Fruit fly (Drosophila melanogaster) whole organism, embryonic: ENCODE results near the gene CG5071.
A peak's percentile ranks its signal among the peaks of the same experiment; 100 is the strongest.

Experiments used
- Aef1 ChIP-seq: fragments of 200-800 bp; sonication (Bioruptor generic); IDR thresholded peaks from 3 replicates; pipeline ENCODE4 v1.3.6; 2022; ENCODE audit warnings: missing biosample characterization, missing genetic modification characterization
- C15 ChIP-seq: fragments of 200-800 bp; sonication (Bioruptor generic); IDR thresholded peaks from 3 replicates; pipeline ENCODE4 v1.3.6; 2022; ENCODE audit warnings: missing biosample characterization, missing genetic modification characterization
- CG10654 ChIP-seq: fragments of 200-800 bp; sonication (Bioruptor generic); optimal IDR thresholded peaks from 2 replicates; lab custom pipeline; 2016; ENCODE audit warnings: missing biosample characterization, missing genetic modification characterization
- CG12744 ChIP-seq: fragments of 200-800 bp; sonication (Bioruptor generic); optimal IDR thresholded peaks from 2 replicates; lab custom pipeline; 2016; ENCODE audit warnings: missing biosample characterization, missing genetic modification characterization
- CG14710 ChIP-seq: fragments of 200-800 bp; sonication (Bioruptor generic); optimal IDR thresholded peaks from 3 replicates; lab custom pipeline; 2019; ENCODE audit warnings: missing biosample characterization, mild to moderate bottlenecking, missing genetic modification characterization, moderate library complexity
- CG17359 ChIP-seq: fragments of 200-800 bp; sonication (Bioruptor generic); optimal IDR thresholded peaks from 3 replicates; lab custom pipeline; 2018; ENCODE audit warnings: missing biosample characterization, mild to moderate bottlenecking, missing genetic modification characterization, moderate library complexity
- CG2129 ChIP-seq: fragments of 200-800 bp; sonication (Bioruptor generic); IDR thresholded peaks from 2 replicates; pipeline ENCODE4 v1.3.6; 2022; ENCODE audit warnings: missing biosample characterization, missing genetic modification characterization; ENCODE audit not compliant: partially characterized antibody
- CG2202 ChIP-seq: fragments of 200-800 bp; sonication (Bioruptor generic); optimal IDR thresholded peaks from 2 replicates; lab custom pipeline; 2018; ENCODE audit warnings: missing biosample characterization, mild to moderate bottlenecking, missing genetic modification characterization
- CG30020 ChIP-seq: fragments of 200-800 bp; optimal IDR thresholded peaks from 2 replicates; lab custom pipeline; 2019; ENCODE audit warnings: missing biosample characterization, mild to moderate bottlenecking, missing genetic modification characterization, moderate library complexity
- CG32767 ChIP-seq: fragments of 200-800 bp; sonication (Bioruptor generic); IDR thresholded peaks from 2 replicates; pipeline ENCODE4 v1.3.6; 2022; ENCODE audit warnings: missing biosample characterization, missing genetic modification characterization
- CG4328 ChIP-seq: fragments of 200-800 bp; sonication (Bioruptor generic); optimal IDR thresholded peaks from 3 replicates; lab custom pipeline; 2017; ENCODE audit warnings: missing biosample characterization, missing genetic modification reagents, missing genetic modification characterization
- CG4617 ChIP-seq: fragments of 200-800 bp; sonication (Bioruptor generic); optimal IDR thresholded peaks from 3 replicates; lab custom pipeline; 2016; ENCODE audit warnings: missing biosample characterization, missing genetic modification characterization, borderline replicate concordance
- CG4820 ChIP-seq: fragments of 200-800 bp; sonication (Bioruptor generic); optimal IDR thresholded peaks from 3 replicates; lab custom pipeline; 2016; ENCODE audit warnings: missing biosample characterization, missing genetic modification characterization
- CG6175 ChIP-seq: fragments of 200-800 bp; sonication (Bioruptor generic); IDR thresholded peaks from 3 replicates; pipeline ENCODE4 v1.3.6; 2022; ENCODE audit warnings: missing biosample characterization, missing genetic modification characterization
- CG7556 ChIP-seq: fragments of 200-800 bp; sonication (Bioruptor generic); optimal IDR thresholded peaks from 2 replicates; lab custom pipeline; 2017; ENCODE audit warnings: missing biosample characterization, mild to moderate bottlenecking, missing genetic modification characterization
- CG8089 ChIP-seq: fragments of 200-800 bp; sonication (Bioruptor generic); optimal IDR thresholded peaks from 3 replicates; lab custom pipeline; 2016; ENCODE audit warnings: missing biosample characterization, missing genetic modification characterization
- CG8290 ChIP-seq, 3 experiments: fragments of 200-800 bp; sonication (Bioruptor generic); optimal IDR thresholded peaks; 2 replicates each; lab custom pipeline; 2016 to 2019; ENCODE audit warnings: missing biosample characterization in 3 of 3, missing genetic modification characterization in 3 of 3, mild to moderate bottlenecking in 2 of 3, moderate library complexity in 1 of 3
- CG9727 ChIP-seq: fragments of 200-800 bp; sonication (Bioruptor generic); optimal IDR thresholded peaks from 3 replicates; lab custom pipeline; 2017; ENCODE audit warnings: missing biosample characterization, mild to moderate bottlenecking, missing genetic modification characterization
- CHES-1-like ChIP-seq: fragments of 200-800 bp; sonication (Bioruptor generic); optimal IDR thresholded peaks from 2 replicates; lab custom pipeline; 2016; ENCODE audit warnings: missing biosample characterization, missing genetic modification characterization
- Chrac-16 ChIP-seq: fragments of 200-800 bp; sonication (Bioruptor generic); optimal IDR thresholded peaks from 3 replicates; lab custom pipeline; 2016; ENCODE audit warnings: missing biosample characterization, missing genetic modification characterization
- GATAe ChIP-seq: fragments of 200-800 bp; sonication (Bioruptor generic); conservative IDR thresholded peaks from 2 replicates; pipeline ENCODE4 v1.3.6; 2022; ENCODE audit warnings: missing biosample characterization, missing genetic modification characterization
- Gug ChIP-seq: fragments of 200-800 bp; sonication (Bioruptor generic); IDR thresholded peaks from 4 replicates; pipeline ENCODE4 v1.3.6; 2022; ENCODE audit warnings: missing biosample characterization, missing genetic modification characterization
- HLHmδ ChIP-seq: fragments of 200-800 bp; sonication (Bioruptor generic); optimal IDR thresholded peaks from 2 replicates; lab custom pipeline; 2018; ENCODE audit warnings: missing biosample characterization, mild to moderate bottlenecking, missing genetic modification characterization, moderate library complexity
- MESR4 ChIP-seq: fragments of 200-800 bp; sonication (Bioruptor generic); optimal IDR thresholded peaks from 2 replicates; lab custom pipeline; 2018; ENCODE audit warnings: missing biosample characterization, mild to moderate bottlenecking, missing genetic modification characterization, moderate library complexity
- NFAT ChIP-seq: fragments of 200-800 bp; sonication (Bioruptor generic); IDR thresholded peaks from 2 replicates; pipeline ENCODE4 v1.3.6; 2022; ENCODE audit warnings: missing biosample characterization, missing genetic modification characterization
- Oaz ChIP-seq: fragments of 200-800 bp; sonication (Bioruptor generic); IDR thresholded peaks from 2 replicates; pipeline ENCODE4 v1.3.6; 2022; ENCODE audit warnings: missing biosample characterization, missing genetic modification characterization
- Ptx1 ChIP-seq: fragments of 200-800 bp; sonication (Bioruptor generic); IDR thresholded peaks from 2 replicates; pipeline ENCODE4 v1.3.6; 2022; ENCODE audit warnings: missing biosample characterization, missing genetic modification characterization
- Sox100B ChIP-seq: fragments of 200-800 bp; sonication (Bioruptor generic); optimal IDR thresholded peaks from 3 replicates; lab custom pipeline; 2018; ENCODE audit warnings: missing biosample characterization, mild to moderate bottlenecking, missing genetic modification characterization
- az2 ChIP-seq: fragments of 200-800 bp; sonication (Bioruptor generic); optimal IDR thresholded peaks from 3 replicates; lab custom pipeline; 2016; ENCODE audit warnings: missing biosample characterization, missing genetic modification characterization
- br ChIP-seq: fragments of >200 bp; optimal IDR thresholded peaks from 2 replicates; lab custom pipeline; 2017
- caup ChIP-seq: fragments of 200-800 bp; sonication (Bioruptor generic); optimal IDR thresholded peaks from 3 replicates; lab custom pipeline; 2017; ENCODE audit warnings: missing biosample characterization, mild to moderate bottlenecking, missing genetic modification characterization, moderate library complexity; ENCODE audit not compliant: severe bottlenecking
- disco-r ChIP-seq: fragments of 200-800 bp; sonication (Bioruptor generic); optimal IDR thresholded peaks from 2 replicates; lab custom pipeline; 2016; ENCODE audit warnings: missing biosample characterization, missing genetic modification characterization
- esg ChIP-seq: fragments of 200-800 bp; sonication (Bioruptor generic); conservative IDR thresholded peaks from 2 replicates; pipeline ENCODE4 v1.3.6; 2022; ENCODE audit warnings: missing biosample characterization, missing genetic modification characterization
- eve ChIP-seq, 2 experiments: fragments of >200 bp; optimal IDR thresholded peaks; 2 replicates each; lab custom pipeline; 2017; ENCODE audit warnings: missing biosample characterization in 2 of 2, missing genetic modification characterization in 2 of 2
- gce ChIP-seq: fragments of 200-800 bp; sonication (Bioruptor generic); IDR thresholded peaks from 3 replicates; pipeline ENCODE4 v1.3.6; 2022; ENCODE audit warnings: missing biosample characterization, missing genetic modification characterization
- grau ChIP-seq: fragments of 200-800 bp; optimal IDR thresholded peaks from 3 replicates; lab custom pipeline; 2019; ENCODE audit warnings: missing biosample characterization, mild to moderate bottlenecking, missing genetic modification characterization, moderate library complexity
- ind ChIP-seq: fragments of 200-800 bp; sonication (Bioruptor generic); optimal IDR thresholded peaks from 3 replicates; lab custom pipeline; 2016; ENCODE audit warnings: missing biosample characterization, missing genetic modification characterization
- knrl ChIP-seq: fragments of 200-800 bp; sonication (Bioruptor generic); IDR thresholded peaks from 3 replicates; pipeline ENCODE4 v1.3.6; 2022; ENCODE audit warnings: missing biosample characterization, missing genetic modification characterization; ENCODE audit not compliant: partially characterized antibody
- mirr ChIP-seq: fragments of 200-800 bp; sonication (Bioruptor generic); optimal IDR thresholded peaks from 3 replicates; lab custom pipeline; 2018; ENCODE audit warnings: missing biosample characterization, mild to moderate bottlenecking, missing genetic modification characterization
- nom ChIP-seq: fragments of 200-800 bp; sonication (Bioruptor generic); optimal IDR thresholded peaks from 2 replicates; lab custom pipeline; 2017; ENCODE audit warnings: missing biosample characterization, missing genetic modification characterization, mild to moderate bottlenecking, moderate library complexity, missing genetic modification reagents
- pb ChIP-seq: fragments of 200-800 bp; sonication (Bioruptor generic); optimal IDR thresholded peaks from 3 replicates; lab custom pipeline; 2016; ENCODE audit warnings: missing biosample characterization, missing genetic modification characterization
- phol ChIP-seq: fragments of 200-800 bp; sonication (Bioruptor generic); optimal IDR thresholded peaks from 3 replicates; lab custom pipeline; 2018; ENCODE audit warnings: missing biosample characterization, mild to moderate bottlenecking, missing genetic modification characterization, moderate library complexity
- ranshi ChIP-seq: fragments of 200-800 bp; sonication (Bioruptor generic); IDR thresholded peaks from 2 replicates; pipeline ENCODE4 v1.3.6; 2022; ENCODE audit warnings: missing biosample characterization, missing genetic modification characterization
- shn ChIP-seq: fragments of 200-800 bp; sonication (Bioruptor generic); optimal IDR thresholded peaks from 3 replicates; lab custom pipeline; 2016; ENCODE audit warnings: missing biosample characterization, missing genetic modification characterization
- trh ChIP-seq: fragments of 200-800 bp; sonication (Bioruptor generic); optimal IDR thresholded peaks from 2 replicates; lab custom pipeline; 2016; ENCODE audit warnings: missing biosample characterization, missing genetic modification characterization
- vnd ChIP-seq: fragments of 200-800 bp; sonication (Bioruptor generic); IDR thresholded peaks from 3 replicates; pipeline ENCODE4 v1.3.6; 2022; ENCODE audit warnings: missing biosample characterization, missing genetic modification characterization; ENCODE audit not compliant: partially characterized antibody
- wek ChIP-seq: fragments of 200-800 bp; sonication (Bioruptor generic); optimal IDR thresholded peaks from 3 replicates; lab custom pipeline; 2018; ENCODE audit warnings: missing biosample characterization, mild to moderate bottlenecking, missing genetic modification characterization, moderate library complexity
- zfh2 ChIP-seq: fragments of 200-800 bp; sonication (Bioruptor generic); optimal IDR thresholded peaks from 2 replicates; lab custom pipeline; 2016; ENCODE audit warnings: missing biosample characterization, missing genetic modification characterization

CG5071 gene

DNA sequence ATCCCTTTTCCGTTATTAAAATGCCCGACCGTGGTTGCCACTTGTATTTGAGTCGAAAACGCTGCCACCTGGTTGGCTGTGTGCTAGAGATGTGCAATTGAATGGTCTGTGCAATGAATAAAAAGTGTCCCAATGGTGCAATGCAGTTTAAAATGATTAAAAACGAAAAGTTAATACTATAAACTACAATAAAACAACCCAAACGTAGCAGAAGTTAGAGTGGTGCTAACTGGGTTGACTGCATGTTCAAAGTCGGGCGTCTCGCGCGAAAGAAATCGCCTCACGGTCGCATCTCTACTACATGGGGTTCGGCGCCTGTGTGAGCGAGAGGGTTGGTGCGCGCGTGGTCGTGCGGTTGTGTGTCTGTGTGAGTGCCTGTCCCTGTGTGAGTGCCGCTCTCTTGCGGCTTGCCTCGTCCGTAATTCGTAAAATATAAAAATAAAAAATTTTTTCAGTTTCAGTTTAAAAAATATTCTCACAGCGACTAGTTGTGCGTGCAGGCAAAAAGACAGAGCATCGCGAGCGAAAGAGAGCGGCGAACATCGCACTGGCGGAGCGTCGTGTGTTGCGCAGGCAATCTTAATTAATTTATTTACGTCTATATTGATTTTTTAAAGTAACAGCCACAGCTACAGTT lies 28.8 kb downstream of the CG5071 start (continued):
- TF ChIP-seq CG14710 (tag; lab: Kevin White, UChicago), result peak; percentile 96
- TF ChIP-seq CG10654, result peak; percentile 92
- peak; percentile 81 for TF ChIP-seq NFAT

DNA sequence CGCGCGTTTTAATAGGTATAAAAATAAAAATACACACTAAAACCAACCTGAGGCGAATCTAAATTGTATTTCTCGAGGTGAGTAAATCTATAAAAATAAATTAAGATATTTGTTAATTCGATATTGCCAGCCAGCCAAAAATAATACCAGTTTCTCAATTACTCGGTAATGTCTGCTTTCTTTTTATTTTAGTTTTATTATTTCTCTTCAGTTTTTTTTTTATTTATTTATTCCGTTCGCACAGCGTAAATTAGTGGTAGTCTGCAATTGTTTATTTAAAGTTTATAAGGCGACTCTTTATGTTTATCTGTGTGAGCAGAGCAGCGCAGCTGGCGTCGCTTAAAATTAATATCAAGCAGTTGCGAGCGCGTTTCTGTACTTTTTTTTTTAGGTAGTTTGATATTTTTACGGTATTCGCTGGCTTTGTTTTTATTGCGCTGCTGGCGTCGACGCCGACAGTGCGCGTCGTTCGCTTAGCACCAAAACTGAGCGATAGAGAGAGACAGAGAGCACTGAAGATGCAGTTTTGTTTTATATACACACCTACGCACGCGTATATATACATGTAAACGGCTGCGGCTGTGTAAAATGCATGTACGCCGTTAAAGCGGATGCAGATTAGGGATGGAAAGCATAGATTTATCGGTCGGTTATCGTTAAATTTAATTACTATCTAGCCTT lies 29.5 kb downstream of the CG5071 start:
- TF ChIP-seq Aef1, result no peak
- TF ChIP-seq CG8089 (GFP tag; lab: Kevin White, UChicago), result no peak
- TF ChIP-seq GATAe, result no peak
- no peak for TF ChIP-seq Chrac-16 (GFP tag; lab: Kevin White, UChicago)
- peak; percentile 24 for TF ChIP-seq shn (GFP tag; lab: Kevin White, UChicago)
- no peak for TF ChIP-seq CG12744 (GFP tag; lab: Kevin White, UChicago)
- TF ChIP-seq ind (GFP tag; lab: Kevin White, UChicago), result no peak
- peak; percentile 23 for TF ChIP-seq MESR4 (GFP tag; lab: Kevin White, UChicago)
- no peak for TF ChIP-seq esg
- TF ChIP-seq CG6175 (GFP tag; lab: Robert Waterston, UW), result no peak
- TF ChIP-seq trh (GFP tag; lab: Kevin White, UChicago), result no peak
- TF ChIP-seq mirr (GFP tag; lab: Kevin White, UChicago), result no peak
- TF ChIP-seq CG32767 (GFP tag; lab: Robert Waterston, UW), result peak; percentile 70
- TF ChIP-seq CG7556 (GFP tag; lab: Kevin White, UChicago), result no peak
- no peak for TF ChIP-seq az2 (GFP tag; lab: Kevin White, UChicago)
- TF ChIP-seq wek, result peak; percentile 32
- TF ChIP-seq knrl (GFP tag; lab: Robert Waterston, UW), result peak; percentile 63
- no peak for TF ChIP-seq pb (GFP tag; lab: Kevin White, UChicago)
- TF ChIP-seq ranshi (GFP tag; lab: Robert Waterston, UW), result no peak
- no peak for TF ChIP-seq caup (GFP tag; lab: Kevin White, UChicago)
- peak; percentile 25 for TF ChIP-seq grau (tag; lab: Kevin White, UChicago)
- no peak for TF ChIP-seq CHES-1-like (GFP tag; lab: Kevin White, UChicago)
- TF ChIP-seq phol, result peak; percentile 17
- no peak for TF ChIP-seq C15 (GFP tag; lab: Robert Waterston, UW)
- TF ChIP-seq CG4820 (GFP tag; lab: Kevin White, UChicago), result no peak
- no peak for TF ChIP-seq CG2129 (GFP tag; lab: Robert Waterston, UW)
- no peak for TF ChIP-seq CG9727
- TF ChIP-seq Gug (GFP tag; lab: Robert Waterston, UW), result no peak
- TF ChIP-seq gce (GFP tag; lab: Robert Waterston, UW), result peak; percentile 16; the same call in 1 of the 3 replicates
- TF ChIP-seq CG4328 (GFP tag; lab: Kevin White, UChicago), result no peak
- TF ChIP-seq eve (GFP tag; optimal IDR thresholded peaks at IDR 0.05; lab: Kevin White, UChicago), result no peak
- TF ChIP-seq nom (GFP tag; lab: Kevin White, UChicago), result peak; percentile 85
- TF ChIP-seq zfh2 (GFP tag; lab: Kevin White, UChicago), result no peak
- peak; percentile 67 for TF ChIP-seq vnd (GFP tag; lab: Robert Waterston, UW)
- TF ChIP-seq br, result no peak
- no peak for TF ChIP-seq Oaz (GFP tag; lab: Robert Waterston, UW)
- peak; percentile 19 for TF ChIP-seq CG17359
- no peak for TF ChIP-seq HLHmδ (GFP tag; lab: Kevin White, UChicago)
- TF ChIP-seq CG8290 (GFP tag; optimal IDR thresholded peaks at IDR 0.05; lab: Kevin White, UChicago), result peak; percentile 97
- TF ChIP-seq CG8290 (tag; optimal IDR thresholded peaks at IDR 0.05; lab: Kevin White, UChicago), result peak; percentile 65 to 98
- no peak for TF ChIP-seq disco-r (GFP tag; lab: Kevin White, UChicago)
- TF ChIP-seq Sox100B (GFP tag; lab: Kevin White, UChicago), result no peak
- TF ChIP-seq CG30020 (tag; lab: Kevin White, UChicago), result no peak
- no peak for TF ChIP-seq Ptx1 (GFP tag; lab: Robert Waterston, UW)
- no peak for TF ChIP-seq CG2202 (tag; lab: Kevin White, UChicago)
- TF ChIP-seq CG4617, result no peak
